Worm (Caenorhabditis elegans): Measurements from ENCODE around the gene K06H6.2.

ce11 chrV:559940-560339, 25.6 kb upstream of the K06H6.2 start, which contains the start of gene srx-7:
- TF ChIP-seq ces-1 (GFP tag; optimal IDR thresholded peaks at IDR 0.05) (no peak), T20F7.1 (GFP tag; optimal IDR thresholded peaks at IDR 0.05) (no peak), mep-1 (tag; optimal IDR thresholded peaks at IDR 0.05) (no peak), F49E8.2 (tag; optimal IDR thresholded peaks at IDR 0.05; ENCODE audit: borderline replicate concordance) (no peak), unc-62 (GFP tag; optimal IDR thresholded peaks at IDR 0.05 in 1 of 2) (no peak), unc-62 (tag; optimal IDR thresholded peaks at IDR 0.05) (no peak), F26F4.8 (GFP tag; conservative IDR thresholded peaks at IDR 0.05) (no peak)

Data from whole organism, L4 larva.